Worm (Caenorhabditis elegans): ENCODE results near the gene afmd-2.

DNA sequence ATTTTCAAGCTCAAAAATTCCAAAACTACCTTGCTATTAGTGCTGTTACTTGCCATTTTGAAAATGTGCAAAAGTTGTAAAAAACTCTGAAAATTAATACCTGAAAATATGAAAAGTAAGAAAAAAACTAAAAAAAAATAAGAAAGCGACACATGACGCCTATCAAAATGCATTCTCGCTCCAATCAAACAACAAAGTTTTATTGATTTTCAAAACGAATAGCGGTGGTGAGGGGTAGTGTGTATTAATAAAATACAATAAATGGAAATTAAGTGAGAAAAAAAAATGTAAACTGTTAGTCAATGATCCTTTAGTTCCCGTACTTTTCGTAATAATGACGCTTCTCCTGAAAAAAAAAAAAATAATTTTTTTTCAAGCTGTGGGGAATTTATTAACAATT is 12.8 kb downstream of the afmd-2 start, which contains the start of gene dcap-2:
- TF ChIP-seq ceh-36 (tag; optimal IDR thresholded peaks at IDR 0.05) (no peak), hnd-1 (tag; optimal IDR thresholded peaks at IDR 0.05) (no peak), scrt-1 (GFP tag; IDR thresholded peaks at IDR 0.05) (no peak), tbx-11 (GFP tag; IDR thresholded peaks at IDR 0.05) (no peak), tra-4 (tag; optimal IDR thresholded peaks at IDR 0.05) (no peak), ama-1 (optimal IDR thresholded peaks at IDR 0.05) (no peak), flt-1 (GFP tag; IDR thresholded peaks at IDR 0.05) (no peak), ets-7 (tag; optimal IDR thresholded peaks at IDR 0.05) (no peak), tbx-37 (GFP tag; conservative IDR thresholded peaks at IDR 0.05) (no peak), pes-1 (GFP tag; IDR thresholded peaks at IDR 0.05) (no peak), aly-1 (tag; optimal IDR thresholded peaks at IDR 0.05) (no peak)
